Fruit fly (Drosophila melanogaster): Measurements from ENCODE around the gene CG42709.

Gene CG42709

dm6 chr3L:12835511-12836479 is 45.8 kb downstream of the CG42709 start (continued):
- no peak for TF ChIP-seq CG32532 (GFP tag; IDR thresholded peaks at IDR 0.05)
- TF ChIP-seq Atf-2 (GFP tag; optimal IDR thresholded peaks at IDR 0.05): no peak
- no peak for TF ChIP-seq CG9797 (GFP tag; optimal IDR thresholded peaks at IDR 0.05)
- TF ChIP-seq row (GFP tag; IDR thresholded peaks at IDR 0.05): no peak; the same call in 2 of the 3 replicates
- no peak for TF ChIP-seq E2f2 (GFP tag; IDR thresholded peaks at IDR 0.05)
- no peak for TF ChIP-seq CG11723 (GFP tag; optimal IDR thresholded peaks at IDR 0.05)
- TF ChIP-seq tll (GFP tag; optimal IDR thresholded peaks at IDR 0.05): no peak
- no peak for TF ChIP-seq Dip2 (GFP tag; IDR thresholded peaks at IDR 0.05)
- no peak for TF ChIP-seq CG7745 (tag; optimal IDR thresholded peaks at IDR 0.05)
- TF ChIP-seq CG33557 (GFP tag; optimal IDR thresholded peaks at IDR 0.05): peak; percentile 45
- peak; percentile 53; the same call in 1 of the 3 replicates for TF ChIP-seq CG2199 (GFP tag; IDR thresholded peaks at IDR 0.05)
- peak; percentile 50 for TF ChIP-seq sens (GFP tag)
- no peak for TF ChIP-seq Ets97D (GFP tag; optimal IDR thresholded peaks at IDR 0.05)
- no peak for TF ChIP-seq zen (tag; optimal IDR thresholded peaks at IDR 0.05)
- no peak for TF ChIP-seq ERR (GFP tag; optimal IDR thresholded peaks at IDR 0.05)
- no peak for TF ChIP-seq Hmx (GFP tag; optimal IDR thresholded peaks at IDR 0.05)
- TF ChIP-seq Doc3 (GFP tag; IDR thresholded peaks at IDR 0.05; ENCODE audit: partially characterized antibody): no peak
- TF ChIP-seq Chrac-16 (GFP tag; optimal IDR thresholded peaks at IDR 0.05): no peak
- no peak for TF ChIP-seq D19B (GFP tag; optimal IDR thresholded peaks at IDR 0.05)
- TF ChIP-seq CG15514 (GFP tag; optimal IDR thresholded peaks at IDR 0.05): peak; percentile 27
- TF ChIP-seq CG8281 (tag; optimal IDR thresholded peaks at IDR 0.05): no peak
- no peak for TF ChIP-seq CG4854 (GFP tag; optimal IDR thresholded peaks at IDR 0.05)
- peak; percentile 0 for TF ChIP-seq HHEX (GFP tag; optimal IDR thresholded peaks at IDR 0.05)
- TF ChIP-seq BtbVII (GFP tag; optimal IDR thresholded peaks at IDR 0.05): peak; percentile 43
- peak; percentile 44 for TF ChIP-seq ATbp (GFP tag; optimal IDR thresholded peaks at IDR 0.05)
- TF ChIP-seq CTCF (GFP tag; optimal IDR thresholded peaks at IDR 0.05): peak; percentile 50
- no peak for TF ChIP-seq Hr39 (optimal IDR thresholded peaks at IDR 0.05)
- TF ChIP-seq salm (tag; optimal IDR thresholded peaks at IDR 0.05): no peak
- no peak for TF ChIP-seq jumu (GFP tag; optimal IDR thresholded peaks at IDR 0.05)
- peak; percentile 64 for TF ChIP-seq exex (tag; optimal IDR thresholded peaks at IDR 0.05)
- TF ChIP-seq chif (GFP tag; optimal IDR thresholded peaks at IDR 0.05): no peak
- TF ChIP-seq HmgZ (tag; optimal IDR thresholded peaks at IDR 0.05): no peak
- TF ChIP-seq fd102C (GFP tag; optimal IDR thresholded peaks at IDR 0.05): no peak
- no peak for TF ChIP-seq sna (GFP tag; IDR thresholded peaks at IDR 0.05; ENCODE audit: partially characterized antibody)
- TF ChIP-seq nerfin-1 (tag; optimal IDR thresholded peaks at IDR 0.05): peak; percentile 8
- TF ChIP-seq H15 (GFP tag; IDR thresholded peaks at IDR 0.05): no peak
- peak; percentile 86 for TF ChIP-seq Ets65A (GFP tag)
- TF ChIP-seq Dref (GFP tag; IDR thresholded peaks at IDR 0.05): no peak
- no peak for TF ChIP-seq sens-2 (GFP tag; IDR thresholded peaks at IDR 0.05)
- TF ChIP-seq Oli (tag; optimal IDR thresholded peaks at IDR 0.05): no peak
- no peak for TF ChIP-seq wor (GFP tag; IDR thresholded peaks at IDR 0.05)
- peak; percentile 98 for TF ChIP-seq CG6654 (GFP tag; optimal IDR thresholded peaks at IDR 0.05)
- no peak for TF ChIP-seq CG12942 (GFP tag; optimal IDR thresholded peaks at IDR 0.05)
- peak; percentile 47 for TF ChIP-seq CG15601 (tag; optimal IDR thresholded peaks at IDR 0.05)
- TF ChIP-seq CG34224 (GFP tag; IDR thresholded peaks at IDR 0.05; ENCODE audit: partially characterized antibody): no peak
- no peak for TF ChIP-seq CG18764 (GFP tag; optimal IDR thresholded peaks at IDR 0.05)
- TF ChIP-seq Hand (GFP tag; optimal IDR thresholded peaks at IDR 0.05): no peak
- peak; percentile 23; the same call in 1 of the 2 replicates for TF ChIP-seq Bgb (GFP tag; IDR thresholded peaks at IDR 0.05; ENCODE audit: partially characterized antibody)
- TF ChIP-seq sr (GFP tag; IDR thresholded peaks at IDR 0.05): no peak
